Worm (Caenorhabditis elegans): ENCODE measurements around the gene smrc-1.

DNA sequence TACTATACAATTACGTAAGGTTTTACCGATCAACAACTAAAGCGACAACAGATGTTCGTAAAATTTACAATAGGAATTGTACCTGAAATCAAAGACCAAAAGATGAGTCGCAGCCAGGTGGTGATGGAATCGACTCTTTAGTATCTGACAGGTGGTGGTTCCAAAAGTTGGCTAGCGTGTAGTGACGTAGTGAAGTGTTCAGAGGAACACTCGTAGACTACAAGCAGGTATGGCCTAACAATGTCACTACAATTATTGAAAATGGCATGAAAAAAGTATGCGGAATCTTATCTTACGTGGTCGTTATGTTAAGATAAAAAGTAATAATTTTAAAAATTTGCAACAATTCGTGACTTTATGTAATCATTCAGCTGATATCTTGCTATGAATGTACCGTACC is 30.7 kb downstream of the smrc-1 start:
- no peak for TF ChIP-seq nhr-237 (tag; optimal IDR thresholded peaks at IDR 0.05)
- peak; percentile 44 for TF ChIP-seq ama-1 (optimal IDR thresholded peaks at IDR 0.05)
- TF ChIP-seq zag-1 (tag; optimal IDR thresholded peaks at IDR 0.05), result no peak
- TF ChIP-seq fos-1 (tag; optimal IDR thresholded peaks at IDR 0.05), result no peak
- TF ChIP-seq mbf-1 (tag; optimal IDR thresholded peaks at IDR 0.05), result no peak
- TF ChIP-seq mdl-1 (tag; optimal IDR thresholded peaks at IDR 0.05), result no peak
- no peak for TF ChIP-seq nhr-12 (tag; optimal IDR thresholded peaks at IDR 0.05)
- no peak for TF ChIP-seq lin-39 (tag; optimal IDR thresholded peaks at IDR 0.05)
- TF ChIP-seq ceh-82 (tag; optimal IDR thresholded peaks at IDR 0.05), result no peak
- TF ChIP-seq unc-39 (tag; optimal IDR thresholded peaks at IDR 0.05), result no peak
- TF ChIP-seq nhr-23 (tag; optimal IDR thresholded peaks at IDR 0.05), result no peak
- no peak for TF ChIP-seq R02D3.7 (tag; optimal IDR thresholded peaks at IDR 0.05)
- TF ChIP-seq elt-3 (tag; optimal IDR thresholded peaks at IDR 0.05), result no peak
- TF ChIP-seq nhr-77 (tag; optimal IDR thresholded peaks at IDR 0.05), result no peak
